Fruit fly (Drosophila melanogaster): ENCODE measurements around the gene CRMP.
A peak's percentile ranks its signal among the peaks of the same experiment; 100 is the strongest.

The CRMP gene

DNA sequence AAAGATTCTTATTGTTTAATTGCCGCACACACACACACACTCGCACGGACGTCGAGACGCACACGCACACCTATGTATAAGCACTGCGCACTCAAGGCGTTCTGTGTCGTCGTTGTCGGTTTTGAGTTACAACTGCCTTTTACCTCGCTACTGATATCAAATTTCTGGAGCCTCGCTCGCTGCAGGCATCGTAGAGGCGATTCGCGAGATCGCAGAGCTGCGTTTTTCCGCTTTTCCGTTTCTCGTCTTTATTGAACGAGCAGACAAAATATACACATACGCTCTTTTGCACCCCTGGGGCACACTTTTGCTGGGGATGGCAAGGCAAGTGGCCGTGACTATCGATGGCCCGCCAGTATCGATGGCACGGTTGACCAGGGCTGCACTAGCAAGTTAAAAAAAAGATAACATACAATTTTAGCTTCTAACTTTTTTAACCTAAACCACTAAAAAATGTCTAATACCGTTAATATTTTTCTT lies 23.4 kb upstream of the CRMP start, which contains the start of gene CG2519 (continued):
- TF ChIP-seq Chrac-16 (GFP tag; optimal IDR thresholded peaks at IDR 0.05) (peak; percentile 49), Aef1 (GFP tag; IDR thresholded peaks at IDR 0.05) (peak; percentile 45; the same call in 1 of the 3 replicates), CG12071 (GFP tag; optimal IDR thresholded peaks at IDR 0.05) (no peak), GATAe (GFP tag; conservative IDR thresholded peaks at IDR 0.05) (no peak), CG6854 (GFP tag; optimal IDR thresholded peaks at IDR 0.05) (no peak), CG7556 (GFP tag; optimal IDR thresholded peaks at IDR 0.05) (no peak), CG12391 (tag; optimal IDR thresholded peaks at IDR 0.05) (no peak), CG17568 (GFP tag; optimal IDR thresholded peaks at IDR 0.05) (no peak), kah (GFP tag; optimal IDR thresholded peaks at IDR 0.05) (peak; percentile 56), nau (GFP tag; optimal IDR thresholded peaks at IDR 0.05) (no peak), Dip2 (GFP tag; IDR thresholded peaks at IDR 0.05) (no peak), MTF-1 (GFP tag; optimal IDR thresholded peaks at IDR 0.05; ENCODE audit: borderline replicate concordance) (peak; percentile 53), Ada2b (GFP tag; IDR thresholded peaks at IDR 0.05) (peak; percentile 54; the same call in 1 of the 2 replicates), CG6791 (GFP tag; IDR thresholded peaks at IDR 0.05; ENCODE audit: partially characterized antibody) (peak; percentile 97), ranshi (GFP tag; IDR thresholded peaks at IDR 0.05) (peak; percentile 53; the same call in 1 of the 2 replicates), Fer3 (tag; optimal IDR thresholded peaks at IDR 0.05) (no peak), CG9876 (GFP tag; optimal IDR thresholded peaks at IDR 0.05) (no peak), kay (GFP tag; optimal IDR thresholded peaks at IDR 0.05) (no peak), cwo (GFP tag; optimal IDR thresholded peaks at IDR 0.05) (no peak), insv (GFP tag; optimal IDR thresholded peaks at IDR 0.05) (peak in 1 of 2 experiments; percentile 42), eve (GFP tag; optimal IDR thresholded peaks at IDR 0.05) (no peak), Hmr (GFP tag; optimal IDR thresholded peaks at IDR 0.05) (no peak), H2.0 (GFP tag; IDR thresholded peaks at IDR 0.05) (peak; percentile 52), amos (GFP tag; IDR thresholded peaks at IDR 0.05; ENCODE audit: partially characterized antibody) (peak; percentile 98), CG14667 (GFP tag; IDR thresholded peaks at IDR 0.05) (peak; percentile 14; the same call in 1 of the 2 replicates), Atf-2 (GFP tag; optimal IDR thresholded peaks at IDR 0.05) (peak; percentile 15), Asciz (GFP tag; optimal IDR thresholded peaks at IDR 0.05) (no peak), CHES-1-like (GFP tag; optimal IDR thresholded peaks at IDR 0.05) (peak; percentile 82), NFAT (GFP tag; IDR thresholded peaks at IDR 0.05) (peak; percentile 82), CG3838 (GFP tag; optimal IDR thresholded peaks at IDR 0.05) (no peak), cad (GFP tag; optimal IDR thresholded peaks at IDR 0.05) (no peak), ATbp (GFP tag; optimal IDR thresholded peaks at IDR 0.05) (no peak), disco-r (GFP tag; optimal IDR thresholded peaks at IDR 0.05) (no peak), CG17328 (GFP tag; IDR thresholded peaks at IDR 0.05) (peak; percentile 55), CG2202 (tag; optimal IDR thresholded peaks at IDR 0.05) (peak; percentile 19), CG43689 (GFP tag; IDR thresholded peaks at IDR 0.05) (no peak), chm (GFP tag; IDR thresholded peaks at IDR 0.05) (no peak; the same call in 1 of the 2 replicates), HLH3B (GFP tag; IDR thresholded peaks at IDR 0.05) (peak; percentile 55; the same call in 1 of the 2 replicates), salm (tag; optimal IDR thresholded peaks at IDR 0.05) (no peak), luna (GFP tag; optimal IDR thresholded peaks at IDR 0.05) (peak; percentile 43), CG1024 (GFP tag; IDR thresholded peaks at IDR 0.05) (no peak; the same call in 1 of the 2 replicates), Mad (GFP tag; optimal IDR thresholded peaks at IDR 0.05) (peak; percentile 48), toy (GFP tag; IDR thresholded peaks at IDR 0.05) (no peak), gsb-n (tag; optimal IDR thresholded peaks at IDR 0.05) (no peak), croc (GFP tag; conservative IDR thresholded peaks at IDR 0.05) (no peak), lmd (GFP tag; IDR thresholded peaks at IDR 0.05) (no peak), CG8359 (GFP tag; optimal IDR thresholded peaks at IDR 0.05; ENCODE audit: borderline replicate concordance) (no peak), CG18619 (GFP tag; optimal IDR thresholded peaks at IDR 0.05) (peak; percentile 15), knrl (GFP tag; IDR thresholded peaks at IDR 0.05; ENCODE audit: partially characterized antibody) (peak; percentile 95), Dref (GFP tag; IDR thresholded peaks at IDR 0.05) (peak; percentile 95), CG12155 (GFP tag; optimal IDR thresholded peaks at IDR 0.05) (peak; percentile 58)
